Worm (Caenorhabditis elegans) whole organism, L4 larva: ENCODE results near the gene fubl-3.

ENCODE experiments used
- F37D6.2 ChIP-seq: sonication (generic microtip); optimal IDR thresholded peaks from 2 replicates; lab custom pipeline; 2016; ENCODE audit warnings: mild to moderate bottlenecking, missing genetic modification characterization, missing compliant biosample characterization
- T20F7.1 ChIP-seq: fragments of 200-800 bp; sonication (Bioruptor generic); optimal IDR thresholded peaks from 2 replicates; lab custom pipeline; 2018; ENCODE audit warnings: mild to moderate bottlenecking, missing genetic modification characterization, missing compliant biosample characterization
- T26A8.4 ChIP-seq: fragments of 200-800 bp; sonication (Bioruptor generic); IDR thresholded peaks from 2 replicates; pipeline ENCODE4 v1.3.6; 2022; ENCODE audit warnings: missing genetic modification characterization, missing compliant biosample characterization
- aha-1 ChIP-seq: fragments of 150-350 bp; peaks from one replicate; lab custom pipeline; 2014; ENCODE audit warnings: missing biosample characterization, missing genetic modification characterization
- aly-2 ChIP-seq: sonication (generic microtip); optimal IDR thresholded peaks from 2 replicates; lab custom pipeline; 2018; ENCODE audit warnings: missing biosample characterization, missing genetic modification characterization
- ceh-28 ChIP-seq: fragments of 150-350 bp; optimal IDR thresholded peaks from 2 replicates; lab custom pipeline; 2014; ENCODE audit warnings: missing biosample characterization, missing genetic modification reagents, missing genetic modification characterization
- ces-1 ChIP-seq: fragments of 150-350 bp; sonication (generic microtip); optimal IDR thresholded peaks from 4 replicates; lab custom pipeline; 2014; ENCODE audit warnings: missing biosample characterization, missing genetic modification reagents, missing genetic modification characterization
- ctbp-1 ChIP-seq: fragments of 200-800 bp; sonication (Bioruptor generic); IDR thresholded peaks from 2 replicates; pipeline ENCODE4 v1.3.6; 2022; ENCODE audit warnings: missing genetic modification reagents, missing genetic modification characterization, missing compliant biosample characterization
- daf-8 ChIP-seq: fragments of 200-800 bp; sonication (Bioruptor generic); IDR thresholded peaks from 2 replicates; pipeline ENCODE4 v1.3.6; 2022; ENCODE audit warnings: missing genetic modification characterization, missing compliant biosample characterization
- dve-1 ChIP-seq: sonication (generic microtip); optimal IDR thresholded peaks from 2 replicates; lab custom pipeline; 2017; ENCODE audit warnings: antibody characterized with exemption, mild to moderate bottlenecking, missing genetic modification characterization, missing compliant biosample characterization; ENCODE audit not compliant: insufficient read depth
- egl-27 ChIP-seq: sonication (generic microtip); optimal IDR thresholded peaks from 3 replicates; lab custom pipeline; 2017; ENCODE audit warnings: missing biosample characterization, missing genetic modification reagents, missing genetic modification characterization
- egl-43 ChIP-seq: fragments of 200-800 bp; sonication (Bioruptor generic); IDR thresholded peaks from 2 replicates; pipeline ENCODE4 v1.3.6; 2022; ENCODE audit warnings: missing genetic modification reagents, missing genetic modification characterization, missing compliant biosample characterization
- hif-1 ChIP-seq, 2 experiments: sonication (generic microtip); optimal IDR thresholded peaks; 2 replicates each; lab custom pipeline; 2016 to 2017; ENCODE audit warnings: missing compliant biosample characterization in 2 of 2, missing genetic modification characterization in 2 of 2, missing genetic modification reagents in 2 of 2, missing genotype in 2 of 2, mild to moderate bottlenecking in 1 of 2
- hlh-11 ChIP-seq: fragments of 200-800 bp; sonication (Bioruptor generic); optimal IDR thresholded peaks from 2 replicates; lab custom pipeline; 2018; ENCODE audit warnings: mild to moderate bottlenecking, missing genetic modification characterization, missing compliant biosample characterization
- hlh-30 ChIP-seq: sonication (generic microtip); optimal IDR thresholded peaks from 2 replicates; lab custom pipeline; 2017; ENCODE audit warnings: antibody characterized with exemption, mild to moderate bottlenecking, missing genetic modification characterization, missing compliant biosample characterization; ENCODE audit not compliant: insufficient read depth
- hmg-1.1 ChIP-seq: fragments of 200-800 bp; sonication (Bioruptor generic); IDR thresholded peaks from 2 replicates; pipeline ENCODE4 v1.3.6; 2022; ENCODE audit warnings: missing genetic modification reagents, missing genetic modification characterization, missing compliant biosample characterization
- lin-1 ChIP-seq: fragments of 200-800 bp; sonication (Bioruptor generic); IDR thresholded peaks from 2 replicates; pipeline ENCODE4 v1.3.6; 2022; ENCODE audit warnings: missing genetic modification reagents, missing genetic modification characterization, missing compliant biosample characterization
- lin-15B ChIP-seq: fragments of 150-350 bp; sonication (generic microtip); optimal IDR thresholded peaks from 3 replicates; lab custom pipeline; 2014; ENCODE audit warnings: missing biosample characterization, missing genetic modification characterization
- lin-29 ChIP-seq: fragments of 200-800 bp; sonication (Bioruptor generic); IDR thresholded peaks from 2 replicates; pipeline ENCODE4 v1.3.6; 2022; ENCODE audit warnings: missing genetic modification reagents, missing genetic modification characterization, missing compliant biosample characterization
- lsy-2 ChIP-seq, 2 experiments: fragments of 150-350 bp in 1 of 2; sonication (generic microtip) in 1 of 2; optimal IDR thresholded peaks; 2 replicates each; lab custom pipeline; 2014 to 2017; ENCODE audit warnings: missing biosample characterization in 2 of 2, missing genetic modification characterization in 2 of 2
- madf-5 ChIP-seq, 2 experiments: fragments of 200-800 bp; sonication (Bioruptor generic); IDR thresholded peaks; 2 replicates each; pipeline ENCODE4 v1.3.6; 2022; ENCODE audit warnings: missing compliant biosample characterization in 2 of 2, missing genetic modification characterization in 2 of 2
- mdt-29 ChIP-seq: fragments of 200-800 bp; sonication (Bioruptor generic); IDR thresholded peaks from 2 replicates; pipeline ENCODE4 v1.3.6; 2022; ENCODE audit warnings: missing genetic modification reagents, missing genetic modification characterization, missing compliant biosample characterization
- mep-1 ChIP-seq: fragments of 150-350 bp; sonication (generic microtip); optimal IDR thresholded peaks from 3 replicates; lab custom pipeline; 2014; ENCODE audit warnings: missing biosample characterization, missing genetic modification characterization
- nhr-10 ChIP-seq: fragments of 150-350 bp; optimal IDR thresholded peaks from 2 replicates; lab custom pipeline; 2014; ENCODE audit warnings: missing biosample characterization, missing genetic modification characterization
- nhr-102 ChIP-seq: sonication (generic microtip); optimal IDR thresholded peaks from 2 replicates; lab custom pipeline; 2016; ENCODE audit warnings: mild to moderate bottlenecking, missing genetic modification characterization, moderate library complexity, missing compliant biosample characterization
- nhr-11 ChIP-seq: fragments of 150-350 bp; optimal IDR thresholded peaks from 2 replicates; lab custom pipeline; 2014; ENCODE audit warnings: missing biosample characterization, missing genetic modification characterization
- nhr-111 ChIP-seq: fragments of 200-800 bp; sonication (Bioruptor generic); optimal IDR thresholded peaks from 2 replicates; lab custom pipeline; 2018; ENCODE audit warnings: mild to moderate bottlenecking, missing genetic modification characterization, missing compliant biosample characterization
- nhr-42 ChIP-seq: fragments of 200-800 bp; sonication (Bioruptor generic); IDR thresholded peaks from 2 replicates; pipeline ENCODE4 v1.3.6; 2022; ENCODE audit warnings: missing genetic modification characterization, missing compliant biosample characterization
- nhr-48 ChIP-seq: sonication (generic microtip); optimal IDR thresholded peaks from 2 replicates; lab custom pipeline; 2016; ENCODE audit warnings: mild to moderate bottlenecking, missing genetic modification characterization, missing compliant biosample characterization
- nhr-76 ChIP-seq: fragments of 150-350 bp; optimal IDR thresholded peaks from 2 replicates; lab custom pipeline; 2014; ENCODE audit warnings: missing biosample characterization, missing genetic modification characterization
- pha-4 ChIP-seq, 2 experiments: fragments of 150-350 bp in 1 of 2; fragments of 200-800 bp in 1 of 2; sonication (Bioruptor generic) in 1 of 2; IDR thresholded peaks in 1 of 2; optimal IDR thresholded peaks in 1 of 2; 2 replicates each; pipeline versions ENCODE4 v1.3.6 to Lab custom; 2014 to 2022; ENCODE audit warnings: missing genetic modification characterization in 2 of 2, missing genetic modification reagents in 2 of 2, missing biosample characterization in 1 of 2, missing compliant biosample characterization in 1 of 2
- saeg-2 ChIP-seq: fragments of 200-800 bp; sonication (Bioruptor generic); IDR thresholded peaks from 2 replicates; pipeline ENCODE4 v1.3.6; 2022; ENCODE audit warnings: missing genetic modification reagents, missing genetic modification characterization, missing compliant biosample characterization
- set-16 ChIP-seq: fragments of 200-800 bp; sonication (Bioruptor generic); IDR thresholded peaks from 2 replicates; pipeline ENCODE4 v1.3.6; 2022; ENCODE audit warnings: missing genetic modification reagents, missing genetic modification characterization, missing compliant biosample characterization
- spr-3 ChIP-seq: fragments of 200-800 bp; sonication (Bioruptor generic); optimal IDR thresholded peaks from 2 replicates; lab custom pipeline; 2018; ENCODE audit warnings: mild to moderate bottlenecking, missing genetic modification characterization, missing compliant biosample characterization
- zfp-3 ChIP-seq: fragments of 200-800 bp; sonication (Bioruptor generic); conservative IDR thresholded peaks from 2 replicates; pipeline ENCODE4 v1.3.6; 2022; ENCODE audit warnings: missing genetic modification reagents, missing genetic modification characterization, missing compliant biosample characterization
- zip-11 ChIP-seq: fragments of 200-800 bp; sonication (Bioruptor generic); IDR thresholded peaks from 2 replicates; pipeline ENCODE4 v1.3.6; 2022; ENCODE audit warnings: missing genetic modification characterization, missing compliant biosample characterization
- ztf-11 ChIP-seq: fragments of 150-350 bp; optimal IDR thresholded peaks from 2 replicates; lab custom pipeline; 2014; ENCODE audit warnings: missing biosample characterization, missing genetic modification characterization

Gene fubl-3

ce11 chrX:17479694-17480574, 45.7 kb downstream of the fubl-3 start (continued):
- peak; percentile 93 for TF ChIP-seq hmg-1.1 (GFP tag; lab: Robert Waterston, UW)
- peak; percentile 92 for TF ChIP-seq nhr-48
- peak; percentile 91 for TF ChIP-seq F37D6.2 (tag; lab: Kevin White, UChicago)
- peak; percentile 83 for TF ChIP-seq ces-1 (GFP tag; lab: Kevin White, UChicago)
- peak; percentile 99 for TF ChIP-seq aha-1 (tag; lab: Kevin White, UChicago)
- no peak for TF ChIP-seq zfp-3
- peak; percentile 87 for TF ChIP-seq mep-1 (tag; lab: Kevin White, UChicago)
- peak; percentile 45 for TF ChIP-seq egl-27 (tag; lab: Kevin White, UChicago)

DNA sequence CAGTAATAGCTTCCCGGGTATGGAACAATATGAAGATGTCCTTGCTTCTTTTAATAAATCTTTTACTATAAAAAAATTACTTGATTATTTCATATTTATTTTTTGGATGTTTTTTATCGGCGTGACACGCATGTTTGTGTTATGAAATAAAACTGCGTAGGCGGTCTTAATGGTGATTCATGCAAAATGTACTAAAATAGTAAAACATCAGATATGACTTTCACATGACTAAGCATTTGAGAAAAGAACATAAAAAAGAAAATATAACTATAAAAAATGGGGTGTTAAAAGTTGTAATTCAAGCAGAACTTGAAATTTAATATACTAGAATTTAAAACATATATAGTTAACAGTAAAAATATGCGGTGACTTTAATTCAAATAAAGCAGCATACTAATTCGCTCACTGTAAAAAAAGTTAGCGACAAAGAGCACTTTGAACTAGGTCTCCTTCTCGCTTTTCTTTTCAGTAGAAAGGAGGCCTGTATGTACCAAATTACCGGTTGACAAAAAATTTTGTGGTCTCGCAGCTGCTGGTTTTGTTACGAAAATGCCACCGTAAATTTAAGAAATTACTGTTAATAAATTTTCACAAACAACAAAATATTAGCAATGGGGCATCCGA, 47.8 kb downstream of the fubl-3 start:
- TF ChIP-seq nhr-76 (tag; lab: Kevin White, UChicago) (no peak), nhr-111 (GFP tag; lab: Kevin White, UChicago) (no peak), lin-29 (no peak), nhr-11 (tag; lab: Kevin White, UChicago) (no peak), ceh-28 (tag; lab: Kevin White, UChicago) (no peak), nhr-102 (peak; percentile 5), nhr-42 (GFP tag; lab: Robert Waterston, UW) (no peak), hlh-11 (tag; lab: Kevin White, UChicago) (peak; percentile 12), hlh-30 (tag; lab: Kevin White, UChicago) (peak; percentile 26), lin-15B (tag; lab: Kevin White, UChicago) (no peak), ztf-11 (tag; lab: Kevin White, UChicago) (no peak), lin-1 (GFP tag; lab: Robert Waterston, UW) (no peak), ctbp-1 (GFP tag; lab: Robert Waterston, UW) (0 out of 2 replicates have a peak, but pooled peaks have one; percentile 24), nhr-10 (tag; lab: Kevin White, UChicago) (no peak), zip-11 (no peak), T20F7.1 (GFP tag; lab: Kevin White, UChicago) (peak; percentile 3), mep-1 (tag; lab: Kevin White, UChicago) (peak; percentile 52), set-16 (GFP tag; lab: Robert Waterston, UW) (no peak), dve-1 (tag; lab: Kevin White, UChicago) (peak; percentile 51), daf-8 (no peak), egl-43 (no peak), lsy-2 (tag; optimal IDR thresholded peaks at IDR 0.05; lab: Kevin White, UChicago) (peak in 1 of 2 experiments; percentile 37), pha-4 (GFP tag; IDR thresholded peaks at IDR 0.05; lab: Robert Waterston, UW) (no peak), pha-4 (tag; optimal IDR thresholded peaks at IDR 0.05; lab: Kevin White, UChicago) (no peak), aha-1 (tag; lab: Kevin White, UChicago) (peak; percentile 12), T26A8.4 (peak; percentile 48; the same call in 1 of the 2 replicates), nhr-48 (no peak), mdt-29 (GFP tag; lab: Robert Waterston, UW) (0 out of 2 replicates have a peak, but pooled peaks have one; percentile 48), madf-5 (GFP tag; IDR thresholded peaks at IDR 0.05; lab: Robert Waterston, UW) (0 out of 4 replicates have a peak, but pooled peaks of 1 of the 2 experiments have one; percentile 15), spr-3 (GFP tag; lab: Kevin White, UChicago) (no peak)

- TF ChIP-seq aly-2 (no peak), hif-1 (tag; optimal IDR thresholded peaks at IDR 0.05; lab: Kevin White, UChicago) (no peak), saeg-2 (GFP tag; lab: Robert Waterston, UW) (no peak)
These were observed 52.5 kb downstream of the fubl-3 start, which contains the start of gene npr-24 for ce11 chrX:17486735-17487134. TSS of gene npr-24 (minus strand) at chrX:17486835.
